Fruit fly (Drosophila melanogaster) whole organism, embryonic: Measurements from ENCODE around the gene CG33235.

ENCODE experiments used
- Bdp1 ChIP-seq: fragments of 200-800 bp; sonication (Bioruptor generic); optimal IDR thresholded peaks from 3 replicates; lab custom pipeline; 2016; ENCODE audit warnings: missing biosample characterization, missing genetic modification characterization
- C15 ChIP-seq: fragments of 200-800 bp; sonication (Bioruptor generic); IDR thresholded peaks from 3 replicates; pipeline ENCODE4 v1.3.6; 2022; ENCODE audit warnings: missing biosample characterization, missing genetic modification characterization
- CG12071 ChIP-seq: fragments of 200-800 bp; sonication (Bioruptor generic); optimal IDR thresholded peaks from 3 replicates; lab custom pipeline; 2018; ENCODE audit warnings: missing biosample characterization, mild to moderate bottlenecking, missing genetic modification characterization
- CG14441 ChIP-seq: fragments of 200-800 bp; sonication (Bioruptor generic); IDR thresholded peaks from 2 replicates; pipeline ENCODE4 v1.3.6; 2022; ENCODE audit warnings: missing biosample characterization, missing genetic modification characterization
- CG15269 ChIP-seq: fragments of 200-800 bp; sonication (Bioruptor generic); optimal IDR thresholded peaks from 2 replicates; lab custom pipeline; 2018; ENCODE audit warnings: missing biosample characterization, mild to moderate bottlenecking, missing genetic modification characterization, moderate library complexity
- CG15601 ChIP-seq: fragments of 200-800 bp; sonication (Bioruptor generic); optimal IDR thresholded peaks from 3 replicates; lab custom pipeline; 2019; ENCODE audit warnings: missing biosample characterization, mild to moderate bottlenecking, missing genetic modification characterization, moderate library complexity
- CG1647 ChIP-seq: fragments of 200-800 bp; sonication (Bioruptor generic); optimal IDR thresholded peaks from 3 replicates; lab custom pipeline; 2016; ENCODE audit warnings: missing biosample characterization, missing genetic modification characterization
- CG16779 ChIP-seq: fragments of 200-800 bp; sonication (Bioruptor generic); IDR thresholded peaks from 2 replicates; pipeline ENCODE4 v1.3.6; 2022; ENCODE audit warnings: missing biosample characterization, missing genetic modification characterization
- CG16815 ChIP-seq: fragments of 200-800 bp; sonication (Bioruptor generic); optimal IDR thresholded peaks from 3 replicates; lab custom pipeline; 2017; ENCODE audit warnings: missing biosample characterization, mild to moderate bottlenecking, missing genetic modification characterization
- CG17912 ChIP-seq: fragments of 200-800 bp; sonication (Bioruptor generic); optimal IDR thresholded peaks from 2 replicates; lab custom pipeline; 2018; ENCODE audit warnings: missing biosample characterization, mild to moderate bottlenecking, missing genetic modification characterization
- CG3163 ChIP-seq: fragments of 200-800 bp; sonication (Bioruptor generic); optimal IDR thresholded peaks from 3 replicates; lab custom pipeline; 2016; ENCODE audit warnings: missing biosample characterization, missing genetic modification characterization
- CG34422 ChIP-seq: fragments of 200-800 bp; sonication (Bioruptor generic); IDR thresholded peaks from 3 replicates; pipeline ENCODE4 v1.3.6; 2022; ENCODE audit warnings: missing biosample characterization, missing genetic modification characterization
- CG3995 ChIP-seq: fragments of 200-800 bp; sonication (Bioruptor generic); optimal IDR thresholded peaks from 3 replicates; lab custom pipeline; 2016; ENCODE audit warnings: missing biosample characterization, missing genetic modification characterization
- CG4404 ChIP-seq: fragments of 200-800 bp; sonication (Bioruptor generic); IDR thresholded peaks from 2 replicates; pipeline ENCODE4 v1.3.6; 2022; ENCODE audit warnings: missing biosample characterization, missing genetic modification characterization
- CG5180 ChIP-seq: fragments of 200-800 bp; sonication (Bioruptor generic); optimal IDR thresholded peaks from 3 replicates; lab custom pipeline; 2017; ENCODE audit warnings: missing biosample characterization, missing genetic modification characterization, mild to moderate bottlenecking, moderate library complexity, missing genetic modification reagents
- CG6272 ChIP-seq: fragments of 200-800 bp; sonication (Bioruptor generic); IDR thresholded peaks from 2 replicates; pipeline ENCODE4 v1.3.6; 2022; ENCODE audit warnings: missing biosample characterization, missing genetic modification characterization
- CG7271 ChIP-seq: fragments of 200-800 bp; sonication (Bioruptor generic); optimal IDR thresholded peaks from 2 replicates; lab custom pipeline; 2018; ENCODE audit warnings: missing biosample characterization, mild to moderate bottlenecking, missing genetic modification characterization, moderate library complexity
- CG7372 ChIP-seq: fragments of 200-800 bp; sonication (Bioruptor generic); IDR thresholded peaks from 2 replicates; pipeline ENCODE4 v1.3.6; 2022; ENCODE audit warnings: missing biosample characterization, missing genetic modification characterization
- CG8290 ChIP-seq, 3 experiments: fragments of 200-800 bp; sonication (Bioruptor generic); optimal IDR thresholded peaks; 2 replicates each; lab custom pipeline; 2016 to 2019; ENCODE audit warnings: missing biosample characterization in 3 of 3, missing genetic modification characterization in 3 of 3, mild to moderate bottlenecking in 2 of 3, moderate library complexity in 1 of 3
- Doc3 ChIP-seq: fragments of 200-800 bp; sonication (Bioruptor generic); IDR thresholded peaks from 3 replicates; pipeline ENCODE4 v1.3.6; 2022; ENCODE audit warnings: missing biosample characterization, missing genetic modification characterization; ENCODE audit not compliant: partially characterized antibody
- E2f2 ChIP-seq: fragments of 200-800 bp; sonication (Bioruptor generic); IDR thresholded peaks from 2 replicates; pipeline ENCODE4 v1.3.6; 2022; ENCODE audit warnings: missing biosample characterization, missing genetic modification characterization
- Ets97D ChIP-seq: fragments of 200-800 bp; sonication (Bioruptor generic); optimal IDR thresholded peaks from 3 replicates; lab custom pipeline; 2016; ENCODE audit warnings: missing biosample characterization, missing genetic modification characterization
- H2.0 ChIP-seq: fragments of 200-800 bp; sonication (Bioruptor generic); IDR thresholded peaks from 2 replicates; pipeline ENCODE4 v1.3.6; 2022; ENCODE audit warnings: missing biosample characterization, missing genetic modification characterization
- MBD-R2 ChIP-seq: fragments of 200-800 bp; sonication (Bioruptor generic); IDR thresholded peaks from 2 replicates; pipeline ENCODE4 v1.3.6; 2022; ENCODE audit warnings: missing biosample characterization, missing genetic modification characterization
- Med ChIP-seq: fragments of 200-800 bp; sonication (Bioruptor generic); peaks from one replicate; lab custom pipeline; 2016; ENCODE audit warnings: missing biosample characterization, missing genetic modification characterization, mild to moderate bottlenecking, inconsistent platforms, moderate library complexity
- Meics ChIP-seq: fragments of 200-800 bp; sonication (Bioruptor generic); optimal IDR thresholded peaks from 2 replicates; lab custom pipeline; 2017; ENCODE audit warnings: missing biosample characterization, mild to moderate bottlenecking, missing genetic modification characterization
- Myb ChIP-seq: fragments of 200-800 bp; sonication (Bioruptor generic); optimal IDR thresholded peaks from 2 replicates; lab custom pipeline; 2016; ENCODE audit warnings: missing biosample characterization, missing genetic modification characterization
- NfI ChIP-seq: fragments of 200-800 bp; sonication (Bioruptor generic); optimal IDR thresholded peaks from 3 replicates; lab custom pipeline; 2018; ENCODE audit warnings: missing biosample characterization, mild to moderate bottlenecking, missing genetic modification characterization, moderate library complexity
- Ptx1 ChIP-seq: fragments of 200-800 bp; sonication (Bioruptor generic); IDR thresholded peaks from 2 replicates; pipeline ENCODE4 v1.3.6; 2022; ENCODE audit warnings: missing biosample characterization, missing genetic modification characterization
- Scr ChIP-seq: fragments of 200-800 bp; sonication (Bioruptor generic); IDR thresholded peaks from 2 replicates; pipeline ENCODE4 v1.3.6; 2022; ENCODE audit warnings: missing biosample characterization, missing genetic modification characterization; ENCODE audit not compliant: partially characterized antibody
- Trl ChIP-seq, 3 experiments: fragments of >200 bp in 2 of 3; fragments of 200-800 bp in 1 of 3; sonication (Bioruptor generic) in 1 of 3; optimal IDR thresholded peaks; 2 replicates in 1 of 3; 3 replicates in 2 of 3; lab custom pipeline; 2016 to 2017; ENCODE audit warnings: missing biosample characterization in 1 of 3, missing genetic modification characterization in 1 of 3
- YL-1 ChIP-seq: fragments of 200-800 bp; sonication (Bioruptor generic); optimal IDR thresholded peaks from 3 replicates; lab custom pipeline; 2017; ENCODE audit warnings: missing biosample characterization, mild to moderate bottlenecking, missing genetic modification characterization
- ato ChIP-seq: fragments of 200-800 bp; sonication (Bioruptor generic); IDR thresholded peaks from 2 replicates; pipeline ENCODE4 v1.3.6; 2022; ENCODE audit warnings: missing biosample characterization, missing genetic modification characterization; ENCODE audit not compliant: partially characterized antibody
- dimm ChIP-seq: fragments of 200-800 bp; sonication (Bioruptor generic); IDR thresholded peaks from 2 replicates; pipeline ENCODE4 v1.3.6; 2022; ENCODE audit warnings: missing biosample characterization, missing genetic modification characterization
- ems ChIP-seq: fragments of 200-800 bp; sonication (Bioruptor generic); optimal IDR thresholded peaks from 3 replicates; lab custom pipeline; 2016; ENCODE audit warnings: missing biosample characterization, missing genetic modification characterization
- esg ChIP-seq: fragments of 200-800 bp; sonication (Bioruptor generic); conservative IDR thresholded peaks from 2 replicates; pipeline ENCODE4 v1.3.6; 2022; ENCODE audit warnings: missing biosample characterization, missing genetic modification characterization
- fd3F ChIP-seq: fragments of 200-800 bp; sonication (Bioruptor generic); optimal IDR thresholded peaks from 2 replicates; lab custom pipeline; 2018; ENCODE audit warnings: missing biosample characterization, mild to moderate bottlenecking, missing genetic modification characterization, moderate library complexity
- grau ChIP-seq: fragments of 200-800 bp; optimal IDR thresholded peaks from 3 replicates; lab custom pipeline; 2019; ENCODE audit warnings: missing biosample characterization, mild to moderate bottlenecking, missing genetic modification characterization, moderate library complexity
- hkb ChIP-seq, 2 experiments: fragments of 200-800 bp in 1 of 2; fragments of >200 bp in 1 of 2; sonication (Bioruptor generic) in 1 of 2; IDR thresholded peaks in 1 of 2; optimal IDR thresholded peaks in 1 of 2; 2 replicates each; pipeline versions ENCODE4 v1.3.6 to Lab custom; 2017 to 2022; ENCODE audit warnings: missing biosample characterization in 1 of 2, missing genetic modification characterization in 1 of 2
- jing ChIP-seq: fragments of 200-800 bp; sonication (Bioruptor generic); optimal IDR thresholded peaks from 2 replicates; lab custom pipeline; 2018; ENCODE audit warnings: missing biosample characterization, mild to moderate bottlenecking, missing genetic modification characterization
- kah ChIP-seq: fragments of 200-800 bp; sonication (Bioruptor generic); optimal IDR thresholded peaks from 2 replicates; lab custom pipeline; 2018; ENCODE audit warnings: missing biosample characterization, mild to moderate bottlenecking, missing genetic modification characterization
- mirr ChIP-seq: fragments of 200-800 bp; sonication (Bioruptor generic); optimal IDR thresholded peaks from 3 replicates; lab custom pipeline; 2018; ENCODE audit warnings: missing biosample characterization, mild to moderate bottlenecking, missing genetic modification characterization
- nmo ChIP-seq: fragments of 200-800 bp; sonication (Bioruptor generic); optimal IDR thresholded peaks from 2 replicates; lab custom pipeline; 2018; ENCODE audit warnings: missing biosample characterization, mild to moderate bottlenecking, missing genetic modification characterization, moderate library complexity
- pita ChIP-seq: fragments of 200-800 bp; sonication (Bioruptor generic); optimal IDR thresholded peaks from 2 replicates; lab custom pipeline; 2017; ENCODE audit warnings: missing biosample characterization, mild to moderate bottlenecking, missing genetic modification characterization
- salm ChIP-seq: fragments of 200-800 bp; sonication (Bioruptor generic); optimal IDR thresholded peaks from 2 replicates; lab custom pipeline; 2018; ENCODE audit warnings: missing biosample characterization, mild to moderate bottlenecking, missing genetic modification characterization
- sug ChIP-seq: fragments of 200-800 bp; optimal IDR thresholded peaks from 2 replicates; lab custom pipeline; 2019; ENCODE audit warnings: missing biosample characterization, mild to moderate bottlenecking, missing genetic modification characterization, moderate library complexity
- tap ChIP-seq: fragments of 200-800 bp; optimal IDR thresholded peaks from 3 replicates; lab custom pipeline; 2019; ENCODE audit warnings: missing biosample characterization, mild to moderate bottlenecking, missing genetic modification characterization, moderate library complexity
- tio ChIP-seq: fragments of 200-800 bp; sonication (Bioruptor generic); optimal IDR thresholded peaks from 2 replicates; lab custom pipeline; 2017; ENCODE audit warnings: missing biosample characterization, missing genetic modification characterization, inconsistent platforms
- tna ChIP-seq: fragments of 200-800 bp; sonication (Bioruptor generic); IDR thresholded peaks from 2 replicates; pipeline ENCODE4 v1.3.6; 2022; ENCODE audit warnings: missing biosample characterization, missing genetic modification characterization; ENCODE audit not compliant: partially characterized antibody
- toy ChIP-seq: fragments of 200-800 bp; sonication (Bioruptor generic); IDR thresholded peaks from 2 replicates; pipeline ENCODE4 v1.3.6; 2022; ENCODE audit warnings: missing biosample characterization, missing genetic modification characterization

The CG33235 gene

dm6 chrX:11466757-11467156 is 24.6 kb downstream of the CG33235 start (continued):
- no peak for TF ChIP-seq jing (GFP tag; lab: Kevin White, UChicago)
- TF ChIP-seq CG14441 (GFP tag; lab: Robert Waterston, UW): 0 out of 2 replicates have a peak, but pooled peaks have one; percentile 28
- no peak for TF ChIP-seq CG17912 (GFP tag; lab: Kevin White, UChicago)
- no peak for TF ChIP-seq hkb (optimal IDR thresholded peaks at IDR 0.05; lab: Kevin White, UChicago)
- 0 out of 2 replicates have a peak, but pooled peaks have one; percentile 18 for TF ChIP-seq hkb (GFP tag; IDR thresholded peaks at IDR 0.05; lab: Robert Waterston, UW)
- TF ChIP-seq Trl (optimal IDR thresholded peaks at IDR 0.05; lab: Kevin White, UChicago): no peak
- no peak for TF ChIP-seq Trl (GFP tag; optimal IDR thresholded peaks at IDR 0.05; lab: Kevin White, UChicago)
- TF ChIP-seq YL-1 (GFP tag; lab: Kevin White, UChicago): no peak
- no peak for TF ChIP-seq nmo (GFP tag; lab: Kevin White, UChicago)
- TF ChIP-seq C15 (GFP tag; lab: Robert Waterston, UW): no peak
- TF ChIP-seq CG15269: no peak
- no peak for TF ChIP-seq sug
- TF ChIP-seq grau (tag; lab: Kevin White, UChicago): no peak
- TF ChIP-seq fd3F (GFP tag; lab: Kevin White, UChicago): no peak
- TF ChIP-seq Ets97D (GFP tag; lab: Kevin White, UChicago): no peak
- TF ChIP-seq CG1647: no peak
- no peak for TF ChIP-seq Meics (GFP tag; lab: Kevin White, UChicago)
- TF ChIP-seq Doc3 (GFP tag; lab: Robert Waterston, UW): no peak
- TF ChIP-seq tna (GFP tag; lab: Robert Waterston, UW): no peak
- 0 out of 2 replicates have a peak, but pooled peaks have one; percentile 22 for TF ChIP-seq esg (GFP tag; lab: Robert Waterston, UW)
- 0 out of 3 replicates have a peak, but pooled peaks have one; percentile 15 for TF ChIP-seq CG34422 (GFP tag; lab: Robert Waterston, UW)
- TF ChIP-seq CG4404 (GFP tag; lab: Robert Waterston, UW): no peak
- no peak for TF ChIP-seq Scr (GFP tag; lab: Robert Waterston, UW)
- TF ChIP-seq ems (GFP tag; lab: Kevin White, UChicago): no peak
- TF ChIP-seq CG3995 (GFP tag; lab: Kevin White, UChicago): no peak
- TF ChIP-seq CG12071 (GFP tag; lab: Kevin White, UChicago): no peak
- no peak for TF ChIP-seq E2f2 (GFP tag; lab: Robert Waterston, UW)
- TF ChIP-seq tio (GFP tag; lab: Kevin White, UChicago): no peak
- TF ChIP-seq CG16815 (GFP tag; lab: Kevin White, UChicago): no peak
- TF ChIP-seq Ptx1 (GFP tag; lab: Robert Waterston, UW): peak; percentile 41; the same call in 1 of the 2 replicates
- TF ChIP-seq salm (tag; lab: Kevin White, UChicago): no peak
- no peak for TF ChIP-seq kah (GFP tag; lab: Kevin White, UChicago)
- TF ChIP-seq dimm (GFP tag; lab: Robert Waterston, UW): no peak
- no peak for TF ChIP-seq Myb (GFP tag; lab: Kevin White, UChicago)
- TF ChIP-seq CG6272 (GFP tag; lab: Robert Waterston, UW): no peak
- TF ChIP-seq CG3163 (GFP tag; lab: Kevin White, UChicago): no peak
- no peak for TF ChIP-seq CG7372 (GFP tag; lab: Robert Waterston, UW)
- TF ChIP-seq tap: no peak
- no peak for TF ChIP-seq H2.0 (GFP tag; lab: Robert Waterston, UW)
- no peak for TF ChIP-seq CG8290 (GFP tag; optimal IDR thresholded peaks at IDR 0.05; lab: Kevin White, UChicago)
- TF ChIP-seq CG8290 (tag; optimal IDR thresholded peaks at IDR 0.05; lab: Kevin White, UChicago): peak in 1 of 2 experiments; percentile 25
- TF ChIP-seq pita (GFP tag; lab: Kevin White, UChicago): no peak
- TF ChIP-seq CG16779: no peak
- no peak for TF ChIP-seq Bdp1 (GFP tag; lab: Kevin White, UChicago)
- peak; percentile 81 for TF ChIP-seq Med (GFP tag; lab: Kevin White, UChicago)
- TF ChIP-seq ato (GFP tag; lab: Robert Waterston, UW): no peak
- TF ChIP-seq toy (GFP tag; lab: Robert Waterston, UW): no peak
- TF ChIP-seq MBD-R2 (GFP tag; lab: Robert Waterston, UW): no peak
- no peak for TF ChIP-seq CG7271 (tag; lab: Kevin White, UChicago)
- TF ChIP-seq mirr: no peak
- no peak for TF ChIP-seq NfI (GFP tag; lab: Kevin White, UChicago)
- no peak for TF ChIP-seq CG5180
- TF ChIP-seq CG15601 (tag; lab: Kevin White, UChicago): no peak
